Fruit fly (Drosophila melanogaster) whole organism, embryonic: ENCODE results near the gene CG4645.

Source experiments
- Atf-2 ChIP-seq: fragments of 200-800 bp; sonication (Bioruptor generic); optimal IDR thresholded peaks from 2 replicates; lab custom pipeline; 2016; ENCODE audit warnings: missing biosample characterization, missing genetic modification characterization
- Atf3 ChIP-seq: fragments of 200-800 bp; sonication (Bioruptor generic); optimal IDR thresholded peaks from 3 replicates; lab custom pipeline; 2016; ENCODE audit warnings: missing biosample characterization, missing genetic modification characterization
- C15 ChIP-seq: fragments of 200-800 bp; sonication (Bioruptor generic); IDR thresholded peaks from 3 replicates; pipeline ENCODE4 v1.3.6; 2022; ENCODE audit warnings: missing biosample characterization, missing genetic modification characterization
- CG10543 ChIP-seq: fragments of 200-800 bp; sonication (Bioruptor generic); optimal IDR thresholded peaks from 3 replicates; lab custom pipeline; 2017; ENCODE audit warnings: missing biosample characterization, mild to moderate bottlenecking, missing genetic modification characterization, moderate library complexity
- CG11695 ChIP-seq: fragments of 200-800 bp; sonication (Bioruptor generic); IDR thresholded peaks from 3 replicates; pipeline ENCODE4 v1.3.6; 2022; ENCODE audit warnings: missing biosample characterization, missing genetic modification characterization
- CG12155 ChIP-seq: fragments of 200-800 bp; sonication (Bioruptor generic); optimal IDR thresholded peaks from 3 replicates; lab custom pipeline; 2016; ENCODE audit warnings: missing biosample characterization, missing genetic modification characterization
- CG13624 ChIP-seq: fragments of 200-800 bp; sonication (Bioruptor generic); optimal IDR thresholded peaks from 2 replicates; lab custom pipeline; 2016; ENCODE audit warnings: missing biosample characterization, missing genetic modification characterization
- CG13894 ChIP-seq: fragments of 200-800 bp; sonication (Bioruptor generic); optimal IDR thresholded peaks from 3 replicates; lab custom pipeline; 2018; ENCODE audit warnings: missing biosample characterization, mild to moderate bottlenecking, missing genetic modification characterization, moderate library complexity
- CG14050 ChIP-seq: fragments of 200-800 bp; sonication (Bioruptor generic); IDR thresholded peaks from 3 replicates; pipeline ENCODE4 v1.3.6; 2022; ENCODE audit warnings: missing biosample characterization, missing genetic modification characterization
- CG18011 ChIP-seq: fragments of 200-800 bp; sonication (Bioruptor generic); optimal IDR thresholded peaks from 2 replicates; lab custom pipeline; 2017; ENCODE audit warnings: missing biosample characterization, missing genetic modification characterization, mild to moderate bottlenecking, moderate library complexity, missing genotype
- CG18476 ChIP-seq: fragments of 200-800 bp; sonication (Bioruptor generic); optimal IDR thresholded peaks from 2 replicates; lab custom pipeline; 2016; ENCODE audit warnings: missing biosample characterization, mild to moderate bottlenecking, missing genetic modification characterization
- CG30403 ChIP-seq: fragments of 200-800 bp; sonication (Bioruptor generic); optimal IDR thresholded peaks from 3 replicates; lab custom pipeline; 2016; ENCODE audit warnings: missing biosample characterization, missing genetic modification characterization
- CG3163 ChIP-seq: fragments of 200-800 bp; sonication (Bioruptor generic); optimal IDR thresholded peaks from 3 replicates; lab custom pipeline; 2016; ENCODE audit warnings: missing biosample characterization, missing genetic modification characterization
- CG34376 ChIP-seq: fragments of 200-800 bp; sonication (Bioruptor generic); optimal IDR thresholded peaks from 2 replicates; lab custom pipeline; 2018; ENCODE audit warnings: missing biosample characterization, mild to moderate bottlenecking, missing genetic modification characterization
- CG4820 ChIP-seq: fragments of 200-800 bp; sonication (Bioruptor generic); optimal IDR thresholded peaks from 3 replicates; lab custom pipeline; 2016; ENCODE audit warnings: missing biosample characterization, missing genetic modification characterization
- CG7372 ChIP-seq: fragments of 200-800 bp; sonication (Bioruptor generic); IDR thresholded peaks from 2 replicates; pipeline ENCODE4 v1.3.6; 2022; ENCODE audit warnings: missing biosample characterization, missing genetic modification characterization
- CG9215 ChIP-seq: fragments of 200-800 bp; sonication (Bioruptor generic); IDR thresholded peaks from 2 replicates; pipeline ENCODE4 v1.3.6; 2022; ENCODE audit warnings: missing biosample characterization, missing genetic modification characterization
- Dip2 ChIP-seq: fragments of 200-800 bp; sonication (Bioruptor generic); IDR thresholded peaks from 2 replicates; pipeline ENCODE4 v1.3.6; 2022; ENCODE audit warnings: missing biosample characterization, missing genetic modification characterization
- Dp ChIP-seq: fragments of 200-800 bp; sonication (Bioruptor generic); optimal IDR thresholded peaks from 2 replicates; lab custom pipeline; 2018; ENCODE audit warnings: missing biosample characterization, mild to moderate bottlenecking, missing genetic modification characterization, moderate library complexity
- Ets65A ChIP-seq: fragments of 200-800 bp; sonication (Bioruptor generic); peaks from one replicate; lab custom pipeline; 2016; ENCODE audit warnings: missing biosample characterization, missing genetic modification characterization
- Fer2 ChIP-seq: fragments of 200-800 bp; sonication (Bioruptor generic); optimal IDR thresholded peaks from 2 replicates; lab custom pipeline; 2018; ENCODE audit warnings: missing biosample characterization, mild to moderate bottlenecking, missing genetic modification characterization, moderate library complexity
- HLH3B ChIP-seq: fragments of 200-800 bp; sonication (Bioruptor generic); IDR thresholded peaks from 2 replicates; pipeline ENCODE4 v1.3.6; 2022; ENCODE audit warnings: missing biosample characterization, missing genetic modification characterization
- HLHmδ ChIP-seq: fragments of 200-800 bp; sonication (Bioruptor generic); optimal IDR thresholded peaks from 2 replicates; lab custom pipeline; 2018; ENCODE audit warnings: missing biosample characterization, mild to moderate bottlenecking, missing genetic modification characterization, moderate library complexity
- Lpt ChIP-seq: fragments of >200 bp; optimal IDR thresholded peaks from 2 replicates; lab custom pipeline; 2018; ENCODE audit warnings: missing biosample characterization, missing genetic modification characterization
- MTF-1 ChIP-seq: fragments of 200-800 bp; sonication (Bioruptor generic); optimal IDR thresholded peaks from 2 replicates; lab custom pipeline; 2018; ENCODE audit warnings: missing biosample characterization, mild to moderate bottlenecking, missing genetic modification characterization, borderline replicate concordance
- Meics ChIP-seq: fragments of 200-800 bp; sonication (Bioruptor generic); optimal IDR thresholded peaks from 2 replicates; lab custom pipeline; 2017; ENCODE audit warnings: missing biosample characterization, mild to moderate bottlenecking, missing genetic modification characterization
- NK7.1 ChIP-seq: fragments of 200-800 bp; sonication (Bioruptor generic); optimal IDR thresholded peaks from 3 replicates; lab custom pipeline; 2016; ENCODE audit warnings: missing biosample characterization, missing genetic modification characterization
- Nf-YA ChIP-seq: fragments of 200-800 bp; sonication (Bioruptor generic); IDR thresholded peaks from 2 replicates; pipeline ENCODE4 v1.3.6; 2022; ENCODE audit warnings: missing biosample characterization, missing genetic modification characterization
- Pdp1 ChIP-seq, 2 experiments: fragments of 200-800 bp; sonication (Bioruptor generic); optimal IDR thresholded peaks; 3 replicates each; lab custom pipeline; 2016; ENCODE audit warnings: missing biosample characterization in 2 of 2, missing genetic modification characterization in 2 of 2, mild to moderate bottlenecking in 1 of 2, moderate library complexity in 1 of 2
- Poxn ChIP-seq: fragments of 200-800 bp; sonication (Bioruptor generic); IDR thresholded peaks from 2 replicates; pipeline ENCODE4 v1.3.6; 2022; ENCODE audit warnings: missing biosample characterization, missing genetic modification characterization
- Sry-β ChIP-seq: fragments of 200-800 bp; sonication (Bioruptor generic); optimal IDR thresholded peaks from 2 replicates; lab custom pipeline; 2018; ENCODE audit warnings: missing biosample characterization, mild to moderate bottlenecking, missing genetic modification characterization, moderate library complexity
- Trl ChIP-seq, 3 experiments: fragments of >200 bp in 2 of 3; fragments of 200-800 bp in 1 of 3; sonication (Bioruptor generic) in 1 of 3; optimal IDR thresholded peaks; 2 replicates in 1 of 3; 3 replicates in 2 of 3; lab custom pipeline; 2016 to 2017; ENCODE audit warnings: missing biosample characterization in 1 of 3, missing genetic modification characterization in 1 of 3
- ac ChIP-seq: fragments of 200-800 bp; sonication (Bioruptor generic); optimal IDR thresholded peaks from 3 replicates; lab custom pipeline; 2017; ENCODE audit warnings: missing biosample characterization, mild to moderate bottlenecking, missing genetic modification characterization
- ase ChIP-seq: fragments of 200-800 bp; sonication (Bioruptor generic); IDR thresholded peaks from 3 replicates; pipeline ENCODE4 v1.3.6; 2022; ENCODE audit warnings: missing biosample characterization, missing genetic modification characterization
- bsh ChIP-seq, 2 experiments: fragments of 200-800 bp; sonication (Bioruptor generic); optimal IDR thresholded peaks; 2 replicates each; lab custom pipeline; 2017 to 2018; ENCODE audit warnings: mild to moderate bottlenecking in 2 of 2, missing biosample characterization in 2 of 2, missing genetic modification characterization in 2 of 2, moderate library complexity in 1 of 2
- caup ChIP-seq: fragments of 200-800 bp; sonication (Bioruptor generic); optimal IDR thresholded peaks from 3 replicates; lab custom pipeline; 2017; ENCODE audit warnings: missing biosample characterization, mild to moderate bottlenecking, missing genetic modification characterization, moderate library complexity; ENCODE audit not compliant: severe bottlenecking
- cg ChIP-seq: fragments of 200-800 bp; sonication (Bioruptor generic); optimal IDR thresholded peaks from 3 replicates; lab custom pipeline; 2019; ENCODE audit warnings: missing biosample characterization, mild to moderate bottlenecking, missing genetic modification characterization, moderate library complexity
- chn ChIP-seq: fragments of 200-800 bp; sonication (Bioruptor generic); optimal IDR thresholded peaks from 2 replicates; lab custom pipeline; 2016; ENCODE audit warnings: missing biosample characterization, missing genetic modification characterization
- da ChIP-seq: fragments of 200-800 bp; sonication (Bioruptor generic); optimal IDR thresholded peaks from 2 replicates; lab custom pipeline; 2016; ENCODE audit warnings: missing biosample characterization, missing genetic modification characterization
- exex ChIP-seq: fragments of 200-800 bp; sonication (Bioruptor generic); optimal IDR thresholded peaks from 4 replicates; lab custom pipeline; 2018; ENCODE audit warnings: missing biosample characterization, mild to moderate bottlenecking, missing genetic modification characterization, moderate library complexity
- mirr ChIP-seq: fragments of 200-800 bp; sonication (Bioruptor generic); optimal IDR thresholded peaks from 3 replicates; lab custom pipeline; 2018; ENCODE audit warnings: missing biosample characterization, mild to moderate bottlenecking, missing genetic modification characterization
- nom ChIP-seq: fragments of 200-800 bp; sonication (Bioruptor generic); optimal IDR thresholded peaks from 2 replicates; lab custom pipeline; 2017; ENCODE audit warnings: missing biosample characterization, missing genetic modification characterization, mild to moderate bottlenecking, moderate library complexity, missing genetic modification reagents
- sc ChIP-seq, 3 experiments: fragments of >200 bp in 2 of 3; fragments of 200-800 bp in 1 of 3; sonication (Bioruptor generic) in 1 of 3; optimal IDR thresholded peaks; 2 replicates in 2 of 3; 3 replicates in 1 of 3; lab custom pipeline; 2017; ENCODE audit warnings: mild to moderate bottlenecking in 1 of 3, missing biosample characterization in 1 of 3, missing genetic modification characterization in 1 of 3, missing genetic modification reagents in 1 of 3
- seq ChIP-seq: fragments of 200-800 bp; sonication (Bioruptor generic); IDR thresholded peaks from 2 replicates; pipeline ENCODE4 v1.3.6; 2022; ENCODE audit warnings: missing biosample characterization, missing genetic modification characterization
- sisA ChIP-seq: fragments of 200-800 bp; sonication (Bioruptor generic); IDR thresholded peaks from 2 replicates; pipeline ENCODE4 v1.3.6; 2022; ENCODE audit warnings: missing biosample characterization, missing genetic modification characterization
- sug ChIP-seq: fragments of 200-800 bp; optimal IDR thresholded peaks from 2 replicates; lab custom pipeline; 2019; ENCODE audit warnings: missing biosample characterization, mild to moderate bottlenecking, missing genetic modification characterization, moderate library complexity
- zfh1 ChIP-seq: fragments of 200-800 bp; sonication (Bioruptor generic); IDR thresholded peaks from 3 replicates; pipeline ENCODE4 v1.3.6; 2022; ENCODE audit warnings: missing biosample characterization, missing genetic modification characterization

Gene CG4645

dm6 chrX:12889075-12889474 lies 20.7 kb upstream of the CG4645 start (continued):
- TF ChIP-seq Ets65A, result no peak
- TF ChIP-seq CG14050 (GFP tag; lab: Robert Waterston, UW), result no peak
- no peak for TF ChIP-seq CG12155 (GFP tag; lab: Kevin White, UChicago)
- peak; percentile 16 for TF ChIP-seq Meics (GFP tag; lab: Kevin White, UChicago)
- TF ChIP-seq Atf3 (GFP tag; lab: Kevin White, UChicago), result no peak
- peak; percentile 15 for TF ChIP-seq Fer2 (tag; lab: Kevin White, UChicago)
- no peak for TF ChIP-seq CG13624 (GFP tag; lab: Kevin White, UChicago)
- no peak for TF ChIP-seq exex
- no peak for TF ChIP-seq CG10543
- TF ChIP-seq HLH3B (GFP tag; lab: Robert Waterston, UW), result no peak

- TF ChIP-seq Sry-β (peak; percentile 18), cg (GFP tag; lab: Kevin White, UChicago) (no peak), bsh (GFP tag; optimal IDR thresholded peaks at IDR 0.05; lab: Kevin White, UChicago) (peak in 1 of 2 experiments; percentile 70), nom (GFP tag; lab: Kevin White, UChicago) (peak; percentile 97), CG9215 (no peak), CG3163 (GFP tag; lab: Kevin White, UChicago) (peak; percentile 40), Trl (optimal IDR thresholded peaks at IDR 0.05; lab: Kevin White, UChicago) (peak; percentile 1 to 59), Trl (GFP tag; optimal IDR thresholded peaks at IDR 0.05; lab: Kevin White, UChicago) (no peak)
Measured at dm6 chrX:12890166-12890825, 19.5 kb upstream of the CG4645 start.

- TF ChIP-seq sug (tag; lab: Kevin White, UChicago) (peak; percentile 66), CG4820 (GFP tag; lab: Kevin White, UChicago) (no peak), exex (peak; percentile 11), HLHmδ (GFP tag; lab: Kevin White, UChicago) (no peak), Dp (GFP tag; lab: Kevin White, UChicago) (no peak), CG11695 (GFP tag; lab: Robert Waterston, UW) (no peak), CG18476 (GFP tag; lab: Kevin White, UChicago) (no peak), Lpt (GFP tag; lab: Kevin White, UChicago) (no peak), zfh1 (GFP tag; lab: Robert Waterston, UW) (no peak), NK7.1 (GFP tag; lab: Kevin White, UChicago) (no peak), Pdp1 (GFP tag; optimal IDR thresholded peaks at IDR 0.05; lab: Kevin White, UChicago) (peak in 1 of 2 experiments; percentile 83), CG13894 (no peak), Nf-YA (GFP tag; lab: Robert Waterston, UW) (no peak), CG18011 (GFP tag; lab: Kevin White, UChicago) (no peak), mirr (GFP tag; lab: Kevin White, UChicago) (peak; percentile 16), da (GFP tag; lab: Kevin White, UChicago) (no peak), seq (no peak), C15 (GFP tag; lab: Robert Waterston, UW) (no peak), ac (GFP tag; lab: Kevin White, UChicago) (no peak), sc (optimal IDR thresholded peaks at IDR 0.05; lab: Kevin White, UChicago) (no peak), sc (GFP tag; optimal IDR thresholded peaks at IDR 0.05; lab: Kevin White, UChicago) (no peak), CG7372 (GFP tag; lab: Robert Waterston, UW) (no peak), Dip2 (GFP tag; lab: Robert Waterston, UW) (no peak), CG30403 (GFP tag; lab: Kevin White, UChicago) (no peak), ase (GFP tag; lab: Robert Waterston, UW) (no peak), MTF-1 (GFP tag; lab: Kevin White, UChicago) (no peak), caup (GFP tag; lab: Kevin White, UChicago) (no peak), Poxn (GFP tag; lab: Robert Waterston, UW) (no peak), CG34376 (peak; percentile 36), Trl (optimal IDR thresholded peaks at IDR 0.05; lab: Kevin White, UChicago) (no peak), Trl (GFP tag; optimal IDR thresholded peaks at IDR 0.05; lab: Kevin White, UChicago) (no peak), chn (GFP tag; lab: Kevin White, UChicago) (no peak), Atf-2 (GFP tag; lab: Kevin White, UChicago) (no peak), sisA (GFP tag; lab: Robert Waterston, UW) (no peak)
Measured at dm6 chrX:12890826-12891175, 19.0 kb upstream of the CG4645 start.
